Worm (Caenorhabditis elegans) whole organism, mixed stage, embryonic: ENCODE measurements around the gene F49E10.2.

Experiments used
- ceh-43 ChIP-seq: fragments of 200-800 bp; sonication (Bioruptor generic); optimal IDR thresholded peaks from 2 replicates; lab custom pipeline; 2018; ENCODE audit warnings: mild to moderate bottlenecking, missing genetic modification characterization, moderate library complexity, missing compliant biosample characterization
- ces-1 ChIP-seq: fragments of 150-350 bp; optimal IDR thresholded peaks from 2 replicates; lab custom pipeline; 2014; ENCODE audit warnings: missing biosample characterization, missing genetic modification reagents, missing genetic modification characterization
- elt-3 ChIP-seq: fragments of 150-350 bp; optimal IDR thresholded peaks from 2 replicates; lab custom pipeline; 2014; ENCODE audit warnings: missing biosample characterization, missing genetic modification characterization
- lsy-2 ChIP-seq: fragments of 150-350 bp; optimal IDR thresholded peaks from 2 replicates; lab custom pipeline; 2014; ENCODE audit warnings: missing biosample characterization, missing genetic modification characterization
- pha-4 ChIP-seq: fragments of 150-350 bp; optimal IDR thresholded peaks from 2 replicates; lab custom pipeline; 2018; ENCODE audit warnings: missing biosample characterization, missing genetic modification reagents, missing genetic modification characterization
- snpc-4 ChIP-seq: fragments of 150-350 bp; optimal IDR thresholded peaks from 2 replicates; lab custom pipeline; 2014; ENCODE audit warnings: missing biosample characterization, missing genetic modification characterization
- ztf-11 ChIP-seq: fragments of 150-350 bp; optimal IDR thresholded peaks from 2 replicates; lab custom pipeline; 2014; ENCODE audit warnings: missing biosample characterization, missing genetic modification characterization

ce11 chrX:5862408-5862807 lies 27.8 kb upstream of the F49E10.2 start, which contains the start of gene ctbp-1:
- no peak for TF ChIP-seq elt-3
- no peak for TF ChIP-seq lsy-2 (tag; lab: Kevin White, UChicago)
- TF ChIP-seq ztf-11 (tag; lab: Kevin White, UChicago): no peak
- TF ChIP-seq snpc-4 (tag; lab: Kevin White, UChicago): no peak
- TF ChIP-seq ceh-43: no peak
- TF ChIP-seq pha-4 (tag; lab: Kevin White, UChicago): no peak
- no peak for TF ChIP-seq ces-1
